Fruit fly (Drosophila melanogaster): ENCODE measurements around the gene CG11350.

The CG11350 gene

dm6 chr3L:4497677-4498076 is 15.1 kb downstream of the CG11350 start, which contains the start of gene CG13721:
CG13721 (minus strand) TSS chr3L:4497777.
- no peak for TF ChIP-seq woc (GFP tag; optimal IDR thresholded peaks at IDR 0.05)
- no peak for TF ChIP-seq dsf (GFP tag; optimal IDR thresholded peaks at IDR 0.05; ENCODE audit: borderline replicate concordance)
- TF ChIP-seq dmrt93B (GFP tag; optimal IDR thresholded peaks at IDR 0.05): no peak

DNA sequence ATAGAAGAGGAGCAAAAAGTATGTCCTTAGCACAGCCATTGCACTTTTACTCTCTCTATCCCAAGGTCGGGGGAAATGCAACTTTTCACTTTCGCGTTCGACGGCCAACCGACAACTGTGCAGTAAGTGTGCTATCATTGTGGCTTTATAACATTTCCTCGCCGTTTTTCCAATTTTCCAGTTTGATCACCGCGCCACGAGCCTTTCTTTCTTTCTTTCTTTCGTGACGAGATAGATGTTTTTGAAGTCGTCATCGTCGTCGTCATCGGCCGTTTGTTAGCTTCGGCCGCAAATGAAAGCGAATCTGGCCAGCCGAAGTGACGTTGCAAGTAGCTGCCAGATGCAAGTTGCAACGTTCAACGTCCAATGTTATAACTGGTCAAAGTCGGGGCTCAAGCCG is 17.8 kb downstream of the CG11350 start, which contains the start of gene CG13720:
Gene CG13720 (minus strand): TSS at position 101 of the 400 bp plus-strand sequence.
- no peak for TF ChIP-seq psq (GFP tag; optimal IDR thresholded peaks at IDR 0.05)
- no peak for TF ChIP-seq Rel (GFP tag; optimal IDR thresholded peaks at IDR 0.05)
- no peak for TF ChIP-seq Rel (tag; optimal IDR thresholded peaks at IDR 0.05)

dm6 chr3L:4501406-4501805 is 18.8 kb downstream of the CG11350 start:
- TF ChIP-seq HLH106 (tag; optimal IDR thresholded peaks at IDR 0.05): no peak
- TF ChIP-seq lola (GFP tag; optimal IDR thresholded peaks at IDR 0.05): no peak
- no peak for TF ChIP-seq Dfd (GFP tag; optimal IDR thresholded peaks at IDR 0.05)
- no peak for TF ChIP-seq sv (GFP tag; optimal IDR thresholded peaks at IDR 0.05)
- no peak for TF ChIP-seq jim (GFP tag; optimal IDR thresholded peaks at IDR 0.05)
- no peak for TF ChIP-seq h (GFP tag; optimal IDR thresholded peaks at IDR 0.05)
- TF ChIP-seq Myc (optimal IDR thresholded peaks at IDR 0.05): no peak
- no peak for TF ChIP-seq brk (GFP tag; optimal IDR thresholded peaks at IDR 0.05)

DNA sequence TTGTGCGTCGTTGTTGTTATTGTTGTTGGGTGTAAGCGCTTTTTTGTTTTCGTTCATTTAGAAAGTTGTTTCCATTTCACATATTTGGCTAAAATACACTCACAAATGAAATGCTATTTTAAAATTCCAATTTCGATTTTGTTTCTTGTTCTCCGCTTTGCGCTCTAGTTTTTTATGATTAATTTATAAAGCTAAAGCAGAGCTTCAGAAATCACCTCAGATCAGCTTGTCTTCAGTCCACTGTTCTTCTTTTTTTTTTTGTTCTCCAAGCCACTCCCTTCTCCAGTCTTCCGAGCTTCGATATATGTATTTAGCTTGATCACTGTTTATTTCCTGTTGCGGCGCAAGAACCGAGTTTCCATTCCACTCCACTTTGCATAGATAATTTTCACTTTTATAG is 25.2 kb downstream of the CG11350 start:
- TF ChIP-seq fru (GFP tag; optimal IDR thresholded peaks at IDR 0.05) (no peak), Rel (GFP tag; optimal IDR thresholded peaks at IDR 0.05) (no peak), Rel (tag; optimal IDR thresholded peaks at IDR 0.05) (no peak), Dif (GFP tag; optimal IDR thresholded peaks at IDR 0.05; ENCODE audit: partially characterized antibody) (no peak), N (GFP tag; optimal IDR thresholded peaks at IDR 0.05) (no peak), psq (GFP tag; optimal IDR thresholded peaks at IDR 0.05) (no peak), CG32264 (GFP tag; optimal IDR thresholded peaks at IDR 0.05) (no peak), dsf (GFP tag; optimal IDR thresholded peaks at IDR 0.05; ENCODE audit: borderline replicate concordance) (no peak), ey (GFP tag; optimal IDR thresholded peaks at IDR 0.05) (no peak), Hr78 (GFP tag; optimal IDR thresholded peaks at IDR 0.05) (no peak), br (GFP tag; optimal IDR thresholded peaks at IDR 0.05) (no peak), h (GFP tag; optimal IDR thresholded peaks at IDR 0.05) (no peak), Vsx2 (GFP tag; optimal IDR thresholded peaks at IDR 0.05; ENCODE audit: partially characterized antibody) (no peak), Myc (optimal IDR thresholded peaks at IDR 0.05) (no peak)

- TF ChIP-seq Dfd (GFP tag; optimal IDR thresholded peaks at IDR 0.05) (no peak), Myc (optimal IDR thresholded peaks at IDR 0.05) (no peak), Jra (GFP tag; optimal IDR thresholded peaks at IDR 0.05) (no peak), OdsH (GFP tag; optimal IDR thresholded peaks at IDR 0.05) (no peak), usp (GFP tag; optimal IDR thresholded peaks at IDR 0.05) (no peak), N (GFP tag; optimal IDR thresholded peaks at IDR 0.05) (no peak), lola (GFP tag; optimal IDR thresholded peaks at IDR 0.05) (no peak), fru (GFP tag; optimal IDR thresholded peaks at IDR 0.05) (no peak), Vsx2 (GFP tag; optimal IDR thresholded peaks at IDR 0.05; ENCODE audit: partially characterized antibody) (no peak), h (GFP tag; optimal IDR thresholded peaks at IDR 0.05) (no peak), ey (GFP tag; optimal IDR thresholded peaks at IDR 0.05) (no peak), pan (optimal IDR thresholded peaks at IDR 0.05) (no peak), tai (GFP tag; optimal IDR thresholded peaks at IDR 0.05) (no peak), HLH106 (tag; optimal IDR thresholded peaks at IDR 0.05) (no peak), sv (GFP tag; optimal IDR thresholded peaks at IDR 0.05) (no peak), foxo (GFP tag; optimal IDR thresholded peaks at IDR 0.05) (no peak)
Observed at dm6 chr3L:4508307-4508706, 25.7 kb downstream of the CG11350 start, which contains the start of gene NT1. NT1 (minus strand) TSS chr3L:4508433.

dm6 chr3L:4508926-4509457 is 26.4 kb downstream of the CG11350 start:
- TF ChIP-seq CG9705 (GFP tag; optimal IDR thresholded peaks at IDR 0.05) (no peak), pan (optimal IDR thresholded peaks at IDR 0.05) (no peak), Dif (GFP tag; optimal IDR thresholded peaks at IDR 0.05; ENCODE audit: partially characterized antibody) (no peak), h (GFP tag; optimal IDR thresholded peaks at IDR 0.05) (no peak), Vsx2 (GFP tag; optimal IDR thresholded peaks at IDR 0.05; ENCODE audit: partially characterized antibody) (no peak), sv (GFP tag; optimal IDR thresholded peaks at IDR 0.05) (no peak), br (GFP tag; optimal IDR thresholded peaks at IDR 0.05) (no peak), brk (GFP tag; optimal IDR thresholded peaks at IDR 0.05) (no peak), Hr78 (GFP tag; optimal IDR thresholded peaks at IDR 0.05) (no peak), Hnf4 (GFP tag; optimal IDR thresholded peaks at IDR 0.05) (no peak), psq (GFP tag; optimal IDR thresholded peaks at IDR 0.05) (no peak)

All from whole organism, wandering third instar larva.